Worm (Caenorhabditis elegans): ENCODE data around the gene twk-39.

Gene twk-39

ce11 chrIII:11830522-11831489 is 35.3 kb downstream of the twk-39 start (continued):
- no peak for TF ChIP-seq Y75B8A.6 (GFP tag; IDR thresholded peaks at IDR 0.05)
- TF ChIP-seq fos-1 (tag; optimal IDR thresholded peaks at IDR 0.05) = no peak
- TF ChIP-seq nhr-76 (tag; optimal IDR thresholded peaks at IDR 0.05) = no peak
- TF ChIP-seq ZK337.2 (GFP tag; IDR thresholded peaks at IDR 0.05) = 0 out of 2 replicates have a peak, but pooled peaks have one; percentile 10
- TF ChIP-seq ctbp-1 (GFP tag; IDR thresholded peaks at IDR 0.05) = 0 out of 2 replicates have a peak, but pooled peaks have one; percentile 8
- no peak for TF ChIP-seq ceh-28 (tag; optimal IDR thresholded peaks at IDR 0.05)
- TF ChIP-seq lsy-2 (tag; optimal IDR thresholded peaks at IDR 0.05) = peak; percentile 7 to 14
- TF ChIP-seq F10B5.3 (tag; optimal IDR thresholded peaks at IDR 0.05) = no peak
- TF ChIP-seq dmd-9 (GFP tag; IDR thresholded peaks at IDR 0.05) = peak; percentile 66; the same call in 1 of the 2 replicates
- TF ChIP-seq madf-9 (GFP tag; conservative IDR thresholded peaks at IDR 0.05) = 0 out of 2 replicates have a peak, but pooled peaks have one; percentile 34
- TF ChIP-seq F49E8.2 (tag; optimal IDR thresholded peaks at IDR 0.05; ENCODE audit: borderline replicate concordance) = no peak
- no peak for TF ChIP-seq F37D6.2 (tag; optimal IDR thresholded peaks at IDR 0.05)
- no peak for TF ChIP-seq nhr-10 (tag; optimal IDR thresholded peaks at IDR 0.05)
- peak; percentile 4 for TF ChIP-seq unc-130 (GFP tag; optimal IDR thresholded peaks at IDR 0.05)
- TF ChIP-seq lin-1 (GFP tag; IDR thresholded peaks at IDR 0.05) = no peak
- peak; percentile 34 for TF ChIP-seq aly-2 (tag; optimal IDR thresholded peaks at IDR 0.05)
- peak; percentile 27; the same call in 1 of the 2 replicates for TF ChIP-seq pha-4 (GFP tag; IDR thresholded peaks at IDR 0.05)
- no peak for TF ChIP-seq pha-4 (tag; optimal IDR thresholded peaks at IDR 0.05)
- no peak for TF ChIP-seq nhr-41 (GFP tag; IDR thresholded peaks at IDR 0.05)
- TF ChIP-seq dmd-8 (GFP tag; IDR thresholded peaks at IDR 0.05) = 0 out of 2 replicates have a peak, but pooled peaks have one; percentile 5
- peak in 1 of 2 experiments; percentile 25 for TF ChIP-seq daf-16 (GFP tag; optimal IDR thresholded peaks at IDR 0.05)
- TF ChIP-seq daf-16 (tag; optimal IDR thresholded peaks at IDR 0.05) = peak; percentile 57
- TF ChIP-seq pqm-1 (tag; optimal IDR thresholded peaks at IDR 0.05) = no peak

- TF ChIP-seq ZK546.5 (tag; optimal IDR thresholded peaks at IDR 0.05) = no peak
- peak; percentile 64 for TF ChIP-seq set-16 (GFP tag; IDR thresholded peaks at IDR 0.05)
- TF ChIP-seq dmd-6 (GFP tag; IDR thresholded peaks at IDR 0.05) = no peak
- no peak for TF ChIP-seq zip-11 (GFP tag; IDR thresholded peaks at IDR 0.05)
Observed at ce11 chrIII:11833449-11833848, 37.9 kb downstream of the twk-39 start.

- TF ChIP-seq set-16 (GFP tag; IDR thresholded peaks at IDR 0.05) (no peak), mep-1 (tag; optimal IDR thresholded peaks at IDR 0.05) (no peak), F37D6.2 (tag; optimal IDR thresholded peaks at IDR 0.05) (no peak), tag-97 (GFP tag; IDR thresholded peaks at IDR 0.05) (no peak), Y5F2A.4 (GFP tag; optimal IDR thresholded peaks at IDR 0.05) (no peak), arid-1 (GFP tag; conservative IDR thresholded peaks at IDR 0.05) (no peak), nhr-41 (GFP tag; IDR thresholded peaks at IDR 0.05) (no peak), Y105C5A.15 (GFP tag; IDR thresholded peaks at IDR 0.05) (no peak), zip-11 (GFP tag; IDR thresholded peaks at IDR 0.05) (no peak), vab-7 (GFP tag; IDR thresholded peaks at IDR 0.05) (no peak), D1046.2 (GFP tag; IDR thresholded peaks at IDR 0.05) (no peak), F10B5.3 (tag; optimal IDR thresholded peaks at IDR 0.05) (no peak), nhr-111 (GFP tag; optimal IDR thresholded peaks at IDR 0.05) (no peak), ces-1 (GFP tag; optimal IDR thresholded peaks at IDR 0.05) (no peak), lin-39 (tag; optimal IDR thresholded peaks at IDR 0.05) (no peak), lim-7 (GFP tag; IDR thresholded peaks at IDR 0.05) (no peak), egl-27 (tag; optimal IDR thresholded peaks at IDR 0.05) (no peak), fos-1 (tag; optimal IDR thresholded peaks at IDR 0.05) (no peak), sdz-12 (GFP tag; optimal IDR thresholded peaks at IDR 0.05) (no peak), F44E2.7 (GFP tag; IDR thresholded peaks at IDR 0.05) (no peak), attf-4 (tag; optimal IDR thresholded peaks at IDR 0.05) (no peak), mes-2 (tag; optimal IDR thresholded peaks at IDR 0.05; ENCODE audit: poor library complexity, severe bottlenecking) (no peak), nhr-77 (tag; optimal IDR thresholded peaks at IDR 0.05) (no peak), zfp-3 (GFP tag; conservative IDR thresholded peaks at IDR 0.05) (no peak), ctbp-1 (GFP tag; IDR thresholded peaks at IDR 0.05) (no peak), nhr-48 (tag; optimal IDR thresholded peaks at IDR 0.05) (no peak), rbr-2 (tag; optimal IDR thresholded peaks at IDR 0.05) (peak; percentile 42)
Observed at ce11 chrIII:11834168-11834567, 38.6 kb downstream of the twk-39 start.
